Worm (Caenorhabditis elegans) whole organism, L1 larva: ENCODE measurements around the gene T24C4.2.

Experiments used
- Y116A8C.19 ChIP-seq: sonication (generic microtip); optimal IDR thresholded peaks from 2 replicates; lab custom pipeline; 2016; ENCODE audit warnings: missing compliant biosample characterization, missing genetic modification characterization, borderline replicate concordance
- pag-3 ChIP-seq: sonication (generic microtip); optimal IDR thresholded peaks from 2 replicates; lab custom pipeline; 2017; ENCODE audit warnings: missing genetic modification characterization, mild to moderate bottlenecking, missing compliant biosample characterization, antibody characterized with exemption, borderline replicate concordance; ENCODE audit not compliant: insufficient read depth
- sox-4 ChIP-seq: sonication (generic microtip); optimal IDR thresholded peaks from 2 replicates; lab custom pipeline; 2016; ENCODE audit warnings: missing genetic modification characterization, missing compliant biosample characterization
- unc-62 ChIP-seq: fragments of 150-350 bp; optimal IDR thresholded peaks from 2 replicates; lab custom pipeline; 2014; ENCODE audit warnings: missing biosample characterization, missing genetic modification reagents, missing genetic modification characterization

- TF ChIP-seq pag-3 (tag; lab: Kevin White, UChicago) (no peak), Y116A8C.19 (tag; lab: Kevin White, UChicago) (no peak), unc-62 (GFP tag; lab: Kevin White, UChicago) (no peak), sox-4 (tag; lab: Kevin White, UChicago) (no peak)
Measured at ce11 chrIII:822546-823272, 47.1 kb downstream of the T24C4.2 start, which contains the start of gene clec-149.
